Fruit fly (Drosophila melanogaster): ENCODE results near the gene Npc1a.

dm6 chr2L:10221387-10221705, 330 bp upstream of the Npc1a start:
- TF ChIP-seq Pif1B (GFP tag; optimal IDR thresholded peaks at IDR 0.05) (no peak), Pif1A (GFP tag; optimal IDR thresholded peaks at IDR 0.05) (no peak), CG8301 (tag; optimal IDR thresholded peaks at IDR 0.05) (no peak), Ets98B (GFP tag; IDR thresholded peaks at IDR 0.05) (no peak), CG13204 (GFP tag; optimal IDR thresholded peaks at IDR 0.05) (no peak), CG4496 (GFP tag; IDR thresholded peaks at IDR 0.05) (no peak), CG10348 (GFP tag; IDR thresholded peaks at IDR 0.05) (no peak), gl (tag; optimal IDR thresholded peaks at IDR 0.05) (no peak), CG12605 (GFP tag; IDR thresholded peaks at IDR 0.05) (no peak), CG8159 (tag; optimal IDR thresholded peaks at IDR 0.05) (no peak), CG14655 (GFP tag; optimal IDR thresholded peaks at IDR 0.05) (no peak), Snoo (tag; optimal IDR thresholded peaks at IDR 0.05) (no peak)

Measured in whole organism, pupa.